Worm (Caenorhabditis elegans): ENCODE data around the gene hrg-9.

The hrg-9 gene

ce11 chrV:12922308-12922707 lies 40.8 kb downstream of the hrg-9 start, which contains the start of gene dhrs-4:
dhrs-4 (plus strand) TSS chrV:12922608.
- TF ChIP-seq lin-13 (tag; optimal IDR thresholded peaks at IDR 0.05) = no peak

ce11 chrV:12921680-12922079 lies 41.5 kb downstream of the hrg-9 start:
- TF ChIP-seq ceh-39 (tag; optimal IDR thresholded peaks at IDR 0.05) (no peak), nhr-12 (tag; optimal IDR thresholded peaks at IDR 0.05) (no peak), sptf-1 (tag; optimal IDR thresholded peaks at IDR 0.05) (no peak), bed-3 (GFP tag; optimal IDR thresholded peaks at IDR 0.05) (no peak), ceh-43 (GFP tag; optimal IDR thresholded peaks at IDR 0.05) (no peak), tbx-8 (GFP tag; optimal IDR thresholded peaks at IDR 0.05) (no peak), ztf-11 (tag; optimal IDR thresholded peaks at IDR 0.05) (no peak), cnd-1 (tag; optimal IDR thresholded peaks at IDR 0.05) (no peak), M03D4.4 (tag; optimal IDR thresholded peaks at IDR 0.05) (no peak), drap-1 (GFP tag; optimal IDR thresholded peaks at IDR 0.05) (no peak), elt-1 (tag; optimal IDR thresholded peaks at IDR 0.05; ENCODE audit: borderline replicate concordance, insufficient read depth) (no peak), unc-62 (GFP tag; optimal IDR thresholded peaks at IDR 0.05) (no peak), ceh-83 (GFP tag; optimal IDR thresholded peaks at IDR 0.05) (no peak), mep-1 (tag; optimal IDR thresholded peaks at IDR 0.05) (no peak), nhr-237 (tag; optimal IDR thresholded peaks at IDR 0.05) (no peak), zip-8 (tag; optimal IDR thresholded peaks at IDR 0.05) (no peak)

- TF ChIP-seq blmp-1 (tag; optimal IDR thresholded peaks at IDR 0.05) = no peak
- no peak for TF ChIP-seq unc-120 (tag; optimal IDR thresholded peaks at IDR 0.05; ENCODE audit: poor library complexity, severe bottlenecking)
- no peak for TF ChIP-seq snpc-4 (tag; optimal IDR thresholded peaks at IDR 0.05)
- no peak for TF ChIP-seq lin-13 (tag; optimal IDR thresholded peaks at IDR 0.05)
- TF ChIP-seq mep-1 (tag; optimal IDR thresholded peaks at IDR 0.05) = no peak
- no peak for TF ChIP-seq nhr-2 (tag; optimal IDR thresholded peaks at IDR 0.05)
- no peak for TF ChIP-seq zip-8 (tag; optimal IDR thresholded peaks at IDR 0.05)
- no peak for TF ChIP-seq nhr-12 (tag; optimal IDR thresholded peaks at IDR 0.05)
- no peak for TF ChIP-seq sptf-1 (tag; optimal IDR thresholded peaks at IDR 0.05)
- TF ChIP-seq elt-1 (tag; optimal IDR thresholded peaks at IDR 0.05; ENCODE audit: borderline replicate concordance, insufficient read depth) = no peak
These were observed 43.4 kb downstream of the hrg-9 start, which contains the start of gene lipl-1 for ce11 chrV:12919705-12920104. lipl-1 (plus strand) TSS chrV:12919986.

All from whole organism, mixed stage, embryonic.